Worm (Caenorhabditis elegans): Measurements from ENCODE around the gene T23D5.8.

- TF ChIP-seq aly-2 (tag; optimal IDR thresholded peaks at IDR 0.05) (no peak), ama-1 (optimal IDR thresholded peaks at IDR 0.05) (no peak), sea-2 (GFP tag; optimal IDR thresholded peaks at IDR 0.05) (no peak), mml-1 (tag; optimal IDR thresholded peaks at IDR 0.05) (no peak), daf-12 (tag; optimal IDR thresholded peaks at IDR 0.05) (no peak), nhr-12 (tag; optimal IDR thresholded peaks at IDR 0.05) (no peak), ceh-82 (tag; optimal IDR thresholded peaks at IDR 0.05) (no peak), mdl-1 (tag; optimal IDR thresholded peaks at IDR 0.05) (no peak), nhr-77 (tag; optimal IDR thresholded peaks at IDR 0.05) (no peak), nhr-11 (tag; optimal IDR thresholded peaks at IDR 0.05) (no peak), nhr-25 (tag; optimal IDR thresholded peaks at IDR 0.05) (no peak)
Measured at ce11 chrV:15773141-15773540, 24.9 kb upstream of the T23D5.8 start, which contains the start of gene nhr-60.

Measured in whole organism, L3 larva.